Worm (Caenorhabditis elegans): ENCODE results near the gene swt-4.
A peak's percentile ranks its signal among the peaks of the same experiment; 100 is the strongest.

Gene swt-4

DNA sequence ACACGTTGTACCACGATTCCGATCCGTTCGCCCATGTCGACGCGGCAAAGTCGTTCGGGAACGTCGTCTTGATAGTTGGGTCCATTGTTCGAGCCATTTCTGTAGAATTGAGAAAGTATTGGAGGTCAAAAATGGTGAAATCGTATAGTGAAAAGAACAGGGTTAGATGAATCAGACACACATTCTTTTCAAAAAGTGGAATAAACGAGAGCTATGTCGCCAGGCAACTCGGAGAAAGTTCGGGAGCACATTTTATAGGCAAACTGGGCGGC, 4.4 kb upstream of the swt-4 start, which contains the start of gene Y39A1A.9:
Gene Y39A1A.9, minus strand, starts transcription at position 99 of the 272 bp plus-strand sequence.
- TF ChIP-seq C34F6.9 (tag; optimal IDR thresholded peaks at IDR 0.05) (no peak), lin-39 (tag; optimal IDR thresholded peaks at IDR 0.05) (no peak), sma-3 (GFP tag; optimal IDR thresholded peaks at IDR 0.05) (no peak), unc-62 (GFP tag; optimal IDR thresholded peaks at IDR 0.05) (no peak), gmeb-1 (tag; optimal IDR thresholded peaks at IDR 0.05) (no peak), egl-27 (tag; optimal IDR thresholded peaks at IDR 0.05) (no peak), alr-1 (tag; optimal IDR thresholded peaks at IDR 0.05) (no peak), R02D3.7 (tag; optimal IDR thresholded peaks at IDR 0.05) (no peak), lsy-2 (tag; optimal IDR thresholded peaks at IDR 0.05) (no peak), nhr-12 (tag; optimal IDR thresholded peaks at IDR 0.05) (no peak), sma-9 (GFP tag; optimal IDR thresholded peaks at IDR 0.05) (no peak), sma-9 (tag; optimal IDR thresholded peaks at IDR 0.05) (no peak), crh-2 (tag; optimal IDR thresholded peaks at IDR 0.05) (no peak), ama-1 (optimal IDR thresholded peaks at IDR 0.05) (no peak), nhr-6 (tag; optimal IDR thresholded peaks at IDR 0.05) (no peak), ztf-4 (tag; optimal IDR thresholded peaks at IDR 0.05) (no peak), aly-2 (tag; optimal IDR thresholded peaks at IDR 0.05) (no peak), nhr-23 (tag; optimal IDR thresholded peaks at IDR 0.05) (no peak), ZK546.5 (tag; optimal IDR thresholded peaks at IDR 0.05) (no peak), lin-11 (tag; optimal IDR thresholded peaks at IDR 0.05) (no peak), skn-1 (tag; optimal IDR thresholded peaks at IDR 0.05) (no peak)

DNA sequence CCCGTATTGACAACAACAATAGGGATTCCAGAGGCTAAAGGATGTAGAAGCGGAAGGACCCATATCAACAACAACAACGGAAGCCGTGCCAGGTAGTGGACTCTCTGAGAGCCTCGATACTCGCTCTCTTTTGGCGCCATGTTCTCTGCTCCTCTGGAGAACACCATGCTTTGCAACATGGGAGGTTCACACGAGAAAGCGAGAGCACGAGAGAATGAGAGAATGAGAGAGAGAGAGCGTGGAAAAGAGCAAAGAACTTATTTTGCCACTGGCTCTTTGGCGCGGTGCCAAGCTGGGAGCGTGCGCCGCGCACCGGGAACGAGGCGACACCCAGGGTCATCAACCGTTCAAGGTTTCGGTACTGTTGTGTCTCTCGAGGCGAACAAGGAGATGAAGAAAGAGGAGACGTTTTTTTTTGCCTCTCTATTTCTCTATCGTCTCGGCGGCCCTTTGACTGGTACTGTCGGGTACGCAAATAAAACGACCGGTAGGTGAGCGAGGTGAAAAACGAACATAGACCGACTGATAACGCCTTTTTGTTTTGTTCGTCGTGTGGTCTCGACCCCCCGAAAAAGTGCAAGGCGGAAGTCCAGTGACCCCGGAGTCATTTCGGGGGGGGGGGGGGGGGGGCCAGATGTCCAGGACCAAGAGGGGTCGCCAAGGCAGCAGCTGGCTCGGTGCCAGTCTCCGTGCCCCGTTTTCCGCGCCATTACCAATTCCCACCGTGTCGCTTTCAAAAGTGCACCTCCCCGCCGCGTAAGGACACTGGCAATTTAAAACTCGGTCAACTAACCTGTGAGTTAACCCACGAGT, 3.9 kb upstream of the swt-4 start, which contains the start of gene Y39A1A.10:
Gene Y39A1A.10, plus strand, starts transcription at position 139 of the 813 bp plus-strand sequence.
- TF ChIP-seq nhr-10 (tag; optimal IDR thresholded peaks at IDR 0.05): no peak
- no peak for TF ChIP-seq unc-55 (GFP tag; optimal IDR thresholded peaks at IDR 0.05)
- TF ChIP-seq blmp-1 (tag; optimal IDR thresholded peaks at IDR 0.05; ENCODE audit: insufficient read depth): no peak
- no peak for TF ChIP-seq sma-3 (GFP tag; optimal IDR thresholded peaks at IDR 0.05)
- no peak for TF ChIP-seq skn-1 (tag; optimal IDR thresholded peaks at IDR 0.05)
- TF ChIP-seq ama-1 (optimal IDR thresholded peaks at IDR 0.05): no peak
- no peak for TF ChIP-seq ztf-1 (GFP tag; conservative IDR thresholded peaks at IDR 0.05)
- TF ChIP-seq lin-13 (GFP tag; optimal IDR thresholded peaks at IDR 0.05): no peak
- TF ChIP-seq sem-4 (tag; optimal IDR thresholded peaks at IDR 0.05): no peak
- TF ChIP-seq aly-2 (tag; optimal IDR thresholded peaks at IDR 0.05): no peak
- no peak for TF ChIP-seq gmeb-1 (tag; optimal IDR thresholded peaks at IDR 0.05)
- no peak for TF ChIP-seq ztf-4 (tag; optimal IDR thresholded peaks at IDR 0.05)
- no peak for TF ChIP-seq nhr-23 (tag; optimal IDR thresholded peaks at IDR 0.05)
- no peak for TF ChIP-seq peb-1 (tag; optimal IDR thresholded peaks at IDR 0.05)
- TF ChIP-seq nhr-11 (tag; optimal IDR thresholded peaks at IDR 0.05): no peak
- TF ChIP-seq lin-39 (tag; optimal IDR thresholded peaks at IDR 0.05): no peak
- peak in 1 of 2 experiments; percentile 77 for TF ChIP-seq mdl-1 (tag; optimal IDR thresholded peaks at IDR 0.05)
- no peak for TF ChIP-seq nhr-6 (tag; optimal IDR thresholded peaks at IDR 0.05)
- TF ChIP-seq crh-2 (tag; optimal IDR thresholded peaks at IDR 0.05): peak; percentile 28
- TF ChIP-seq sma-9 (GFP tag; optimal IDR thresholded peaks at IDR 0.05): peak; percentile 61
- TF ChIP-seq sma-9 (tag; optimal IDR thresholded peaks at IDR 0.05): no peak
- TF ChIP-seq C34F6.9 (tag; optimal IDR thresholded peaks at IDR 0.05): peak; percentile 48
- TF ChIP-seq unc-62 (GFP tag; optimal IDR thresholded peaks at IDR 0.05): no peak
- TF ChIP-seq mbf-1 (tag; optimal IDR thresholded peaks at IDR 0.05): no peak
- no peak for TF ChIP-seq nhr-12 (tag; optimal IDR thresholded peaks at IDR 0.05)
- TF ChIP-seq lsy-2 (tag; optimal IDR thresholded peaks at IDR 0.05): peak in 1 of 2 experiments; percentile 54
- TF ChIP-seq elt-1 (tag; optimal IDR thresholded peaks at IDR 0.05): no peak
- no peak for TF ChIP-seq ztf-11 (tag; optimal IDR thresholded peaks at IDR 0.05)
- no peak for TF ChIP-seq ceh-82 (tag; optimal IDR thresholded peaks at IDR 0.05)
- TF ChIP-seq snpc-4 (tag; optimal IDR thresholded peaks at IDR 0.05): no peak
- TF ChIP-seq unc-39 (tag; optimal IDR thresholded peaks at IDR 0.05): no peak
- TF ChIP-seq ZK546.5 (tag; optimal IDR thresholded peaks at IDR 0.05): no peak
- peak; percentile 28 for TF ChIP-seq fos-1 (tag; optimal IDR thresholded peaks at IDR 0.05)
- TF ChIP-seq egl-27 (tag; optimal IDR thresholded peaks at IDR 0.05): no peak
- no peak for TF ChIP-seq Y55F3AM.14 (GFP tag; optimal IDR thresholded peaks at IDR 0.05)
- peak; percentile 44 for TF ChIP-seq nhr-25 (tag; optimal IDR thresholded peaks at IDR 0.05)
- no peak for TF ChIP-seq R02D3.7 (tag; optimal IDR thresholded peaks at IDR 0.05)
- no peak for TF ChIP-seq elt-3 (tag; optimal IDR thresholded peaks at IDR 0.05)
- peak; percentile 12 for TF ChIP-seq nhr-129 (tag; optimal IDR thresholded peaks at IDR 0.05)
- no peak for TF ChIP-seq mab-5 (tag; optimal IDR thresholded peaks at IDR 0.05)
- no peak for TF ChIP-seq zag-1 (tag; optimal IDR thresholded peaks at IDR 0.05)
- no peak for TF ChIP-seq nhr-237 (tag; optimal IDR thresholded peaks at IDR 0.05)
- TF ChIP-seq ceh-16 (tag; optimal IDR thresholded peaks at IDR 0.05): no peak
- peak; percentile 25 for TF ChIP-seq lin-11 (tag; optimal IDR thresholded peaks at IDR 0.05)
- no peak for TF ChIP-seq nhr-77 (tag; optimal IDR thresholded peaks at IDR 0.05)
- TF ChIP-seq F13H6.1 (tag; optimal IDR thresholded peaks at IDR 0.05): peak; percentile 44
- no peak for TF ChIP-seq nhr-21 (tag; optimal IDR thresholded peaks at IDR 0.05)
- TF ChIP-seq alr-1 (tag; optimal IDR thresholded peaks at IDR 0.05): no peak
- no peak for TF ChIP-seq dmd-4 (tag; optimal IDR thresholded peaks at IDR 0.05)
